Fruit fly (Drosophila melanogaster): ENCODE results near the gene Tlk.
"Not testable (repeated sequence)": the region's sequence is repeated elsewhere in the genome, so short reads cannot be mapped to it uniquely, and the experiment has no call there.

Gene Tlk

DNA sequence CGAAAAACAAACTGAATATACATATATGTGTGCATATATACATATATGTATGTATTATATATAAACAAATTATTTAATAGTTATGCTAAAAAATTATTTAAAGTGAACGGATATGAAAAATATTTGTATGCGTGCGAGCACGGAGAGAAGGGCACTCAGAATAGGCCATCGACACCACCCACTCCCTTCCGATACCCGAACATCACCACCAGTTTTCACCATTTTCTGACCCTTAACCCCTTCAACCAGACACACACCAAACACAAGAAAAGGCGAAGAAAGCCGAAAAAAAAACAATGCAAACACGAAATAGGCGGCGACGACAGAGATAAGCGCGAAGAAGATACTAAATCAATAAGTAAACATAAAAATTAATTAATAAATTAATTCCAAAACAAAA, 69.5 kb downstream of the Tlk start:
- no peak for TF ChIP-seq noc (tag; optimal IDR thresholded peaks at IDR 0.05)

DNA sequence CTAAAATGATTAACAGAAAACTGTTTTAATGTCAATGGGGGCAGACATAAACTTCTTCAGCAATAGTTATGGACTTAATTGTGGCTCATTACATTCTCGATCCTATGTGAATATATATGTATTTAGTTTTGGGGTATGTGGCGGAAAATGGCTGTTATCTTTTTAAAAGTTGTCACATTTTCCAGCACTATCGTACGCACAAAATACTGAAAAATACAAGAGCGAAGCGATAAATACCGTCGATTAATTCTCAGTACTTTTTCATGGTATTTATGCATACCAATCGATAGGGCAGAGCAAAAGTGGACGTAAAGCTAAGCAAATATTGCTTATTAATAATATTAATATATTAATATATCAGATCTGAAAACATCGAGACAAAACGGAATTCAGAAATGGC, 70.0 kb downstream of the Tlk start, which contains the start of gene HIP-R:
Gene HIP-R (plus strand): TSS at position 201 of the 400 bp plus-strand sequence.
- TF ChIP-seq noc (tag; optimal IDR thresholded peaks at IDR 0.05), result not testable (repeated sequence)

DNA sequence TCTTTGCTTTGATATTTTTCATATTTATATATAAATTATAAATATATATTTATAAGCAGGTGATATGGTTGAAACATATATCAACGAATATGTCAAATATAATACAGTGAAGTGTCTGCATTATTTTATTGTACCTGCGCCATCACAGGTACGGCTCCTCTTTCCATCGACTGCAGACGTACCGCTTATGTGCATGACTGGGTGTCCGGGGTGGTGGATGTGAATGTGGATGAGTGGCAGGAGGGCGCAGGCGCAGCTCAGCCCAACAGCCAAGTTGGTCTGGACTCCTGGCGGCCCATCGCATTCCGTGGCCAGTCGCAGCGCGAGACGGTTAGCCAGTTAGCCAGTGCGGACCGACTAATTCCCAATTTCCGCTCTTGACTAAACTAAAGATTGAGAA, 73.1 kb downstream of the Tlk start, which contains the start of gene Crg-1:
Gene Crg-1 (plus strand): TSS at position 301 of the 400 bp plus-strand sequence.
- not testable (repeated sequence) for TF ChIP-seq noc (tag; optimal IDR thresholded peaks at IDR 0.05)

DNA sequence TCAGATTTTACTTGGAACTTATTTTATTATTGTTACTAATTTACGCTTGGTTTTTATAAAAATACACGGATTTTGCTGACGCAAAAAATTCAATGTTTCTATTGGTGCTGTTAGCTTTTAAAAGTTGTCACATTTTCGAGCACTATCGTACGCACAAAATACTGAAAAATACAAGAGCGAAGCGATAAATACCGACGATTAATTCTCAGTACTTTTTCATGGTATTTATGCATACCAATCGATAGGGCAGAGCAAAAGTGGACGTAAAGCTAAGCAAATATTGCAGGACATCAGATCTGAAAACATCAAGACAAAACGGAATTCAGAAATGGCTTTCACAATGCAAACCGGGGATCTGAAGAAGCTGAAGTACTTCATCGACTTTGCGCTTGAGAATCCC, 79.1 kb downstream of the Tlk start, which contains the start of gene HIP:
Gene HIP (plus strand): TSS at position 232 of the 400 bp plus-strand sequence.
- not testable (repeated sequence) for TF ChIP-seq noc (tag; optimal IDR thresholded peaks at IDR 0.05)

DNA sequence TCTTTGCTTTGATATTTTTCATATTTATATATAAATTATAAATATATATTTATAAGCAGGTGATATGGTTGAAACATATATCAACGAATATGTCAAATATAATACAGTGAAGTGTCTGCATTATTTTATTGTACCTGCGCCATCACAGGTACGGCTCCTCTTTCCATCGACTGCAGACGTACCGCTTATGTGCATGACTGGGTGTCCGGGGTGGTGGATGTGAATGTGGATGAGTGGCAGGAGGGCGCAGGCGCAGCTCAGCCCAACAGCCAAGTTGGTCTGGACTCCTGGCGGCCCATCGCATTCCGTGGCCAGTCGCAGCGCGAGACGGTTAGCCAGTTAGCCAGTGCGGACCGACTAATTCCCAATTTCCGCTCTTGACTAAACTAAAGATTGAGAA, 82.2 kb downstream of the Tlk start, which contains the start of gene fd3F:
Gene fd3F (plus strand): TSS at position 301 of the 400 bp plus-strand sequence.
- TF ChIP-seq noc (tag; optimal IDR thresholded peaks at IDR 0.05), result not testable (repeated sequence)

DNA sequence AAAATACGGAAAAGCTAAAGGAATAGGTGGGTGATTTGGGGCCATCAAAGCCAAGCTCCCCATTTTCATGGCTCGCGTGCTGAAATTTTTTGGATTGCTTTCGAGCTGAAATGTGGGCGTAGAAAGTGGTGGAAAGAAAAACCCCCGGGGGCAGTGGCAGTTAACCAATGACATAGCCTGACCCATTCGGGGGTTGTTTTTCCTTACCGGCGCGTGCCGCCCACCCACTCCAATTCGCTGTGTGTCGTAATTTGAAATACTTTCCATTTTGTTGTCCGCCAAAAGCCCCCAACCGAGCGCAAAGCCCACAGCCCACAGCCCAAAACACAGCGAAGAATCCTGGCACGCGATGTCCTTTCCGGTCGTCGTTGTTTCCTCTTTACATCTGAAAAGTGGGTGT, 88.7 kb downstream of the Tlk start:
- TF ChIP-seq noc (tag; optimal IDR thresholded peaks at IDR 0.05), result no peak

DNA sequence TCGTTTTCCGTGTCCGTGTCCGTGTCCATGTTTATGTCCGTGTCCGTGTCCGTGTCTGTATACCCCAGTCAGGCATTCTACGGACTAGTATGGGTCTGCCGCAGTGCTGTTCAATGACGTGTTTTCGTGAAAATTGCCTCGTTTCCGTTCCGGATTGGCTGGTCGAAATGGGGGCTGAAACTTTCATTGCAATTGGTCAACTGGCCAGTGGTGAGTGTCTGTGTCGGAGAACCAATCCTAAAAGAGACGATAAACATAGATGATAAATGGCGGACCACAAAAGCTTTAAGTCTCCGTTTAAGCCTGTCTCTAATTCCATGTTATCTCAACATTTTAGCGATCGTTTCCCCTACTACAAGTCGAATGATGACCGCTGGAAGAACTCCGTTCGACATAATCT, 89.3 kb downstream of the Tlk start:
- no peak for TF ChIP-seq noc (tag; optimal IDR thresholded peaks at IDR 0.05)

DNA sequence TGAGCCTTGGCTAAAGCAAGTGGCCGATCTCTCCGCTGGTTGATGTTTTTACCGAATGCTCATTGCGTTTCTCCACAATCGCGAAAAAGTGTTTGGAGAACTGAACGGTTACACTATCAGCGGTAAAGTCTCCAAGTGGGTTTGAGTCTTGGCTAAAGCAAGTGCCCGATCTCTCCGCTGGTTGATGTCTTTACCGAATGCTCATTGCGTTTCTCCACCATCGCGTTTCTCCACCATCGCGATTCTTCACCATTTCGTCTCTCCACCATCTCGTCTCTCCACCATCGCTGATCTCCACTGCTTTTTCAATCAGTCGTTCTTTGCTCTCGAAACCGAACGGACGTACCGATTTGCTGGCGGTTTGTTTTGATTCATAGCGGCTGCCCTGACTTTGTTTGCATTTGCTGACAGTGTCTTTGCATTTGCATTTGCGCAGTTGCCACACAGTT, 91.6 kb downstream of the Tlk start, which contains the start of gene ec:
Gene ec (plus strand): TSS at position 359 of the 449 bp plus-strand sequence.
- no peak for TF ChIP-seq noc (tag; optimal IDR thresholded peaks at IDR 0.05)

DNA sequence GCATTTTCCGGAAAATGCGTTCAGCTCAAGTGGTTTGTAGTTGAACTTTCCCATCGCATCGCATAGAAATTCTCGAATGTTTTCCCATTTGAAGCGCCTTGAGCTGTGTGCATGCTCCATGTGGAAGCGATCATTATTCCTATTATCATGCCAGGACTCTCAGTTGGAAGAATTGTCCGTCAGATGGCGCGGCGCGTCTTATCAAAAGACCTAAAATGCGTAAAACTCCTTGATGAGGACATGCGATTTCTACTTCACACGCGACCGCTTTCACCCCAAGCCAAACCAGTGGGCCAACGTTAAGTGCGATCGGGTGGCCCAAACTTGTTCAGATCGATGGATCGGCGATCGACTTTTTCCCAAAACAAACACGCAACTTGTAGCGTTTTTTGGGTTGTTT, 95.9 kb downstream of the Tlk start:
- no peak for TF ChIP-seq noc (tag; optimal IDR thresholded peaks at IDR 0.05)

DNA sequence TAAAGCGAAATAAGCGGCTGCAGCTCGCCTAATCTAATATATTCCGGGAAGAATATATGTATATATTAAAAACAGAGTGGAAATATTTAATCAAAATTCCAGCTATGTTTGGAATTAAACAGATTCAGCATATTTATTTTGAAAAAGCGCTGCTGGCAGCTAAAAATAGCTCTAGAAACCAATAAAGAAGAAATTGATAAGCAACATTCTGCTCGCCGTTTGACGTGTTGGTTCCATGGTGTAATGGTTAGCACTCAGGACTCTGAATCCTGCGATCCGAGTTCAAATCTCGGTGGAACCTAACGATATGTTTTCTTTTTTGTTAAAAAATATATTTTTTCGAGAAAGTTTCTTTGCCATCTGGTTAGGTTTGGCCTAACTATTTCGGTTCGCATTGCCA, 99.7 kb downstream of the Tlk start:
- TF ChIP-seq noc (tag; optimal IDR thresholded peaks at IDR 0.05), result no peak

DNA sequence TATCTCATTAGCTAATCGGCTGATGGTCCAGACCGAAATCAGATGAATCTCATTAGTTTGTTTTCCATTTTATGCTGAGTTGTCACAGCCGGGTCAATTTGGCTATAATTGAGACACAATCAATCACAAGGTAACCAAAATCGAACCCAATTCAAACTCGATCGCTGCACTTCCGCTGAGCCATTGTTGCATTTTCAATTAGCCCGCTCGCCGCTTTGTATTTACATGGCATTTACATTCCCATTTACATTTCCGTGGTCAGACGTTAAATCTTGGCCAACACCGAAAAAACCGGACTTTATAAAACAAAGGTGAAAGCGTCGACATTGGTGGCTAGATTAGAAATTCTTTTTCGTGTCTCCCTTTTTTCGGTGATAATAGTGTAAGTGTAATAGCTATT, 105.3 kb downstream of the Tlk start:
- TF ChIP-seq noc (tag; optimal IDR thresholded peaks at IDR 0.05), result no peak

DNA sequence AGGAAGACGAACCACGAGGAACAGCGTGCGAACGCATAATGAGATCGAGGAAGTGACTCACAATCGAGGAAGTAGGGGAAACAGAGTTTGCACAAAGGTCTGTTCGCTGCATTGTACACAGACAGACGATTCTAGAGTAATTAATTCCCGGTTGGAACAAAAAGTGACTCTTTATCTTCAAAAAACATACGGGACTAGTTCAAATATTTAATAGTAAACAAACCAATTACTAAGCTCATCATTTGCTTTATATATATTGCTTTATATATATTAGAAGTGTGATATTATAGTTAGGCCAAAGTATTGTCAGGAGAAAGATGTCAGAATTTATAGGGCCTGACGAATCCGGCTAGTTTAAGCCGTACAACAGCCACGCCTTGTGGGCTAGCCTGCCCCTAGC, 108.1 kb downstream of the Tlk start, which contains the start of gene CG2901:
Gene CG2901 (plus strand): TSS at position 301 of the 400 bp plus-strand sequence.
- TF ChIP-seq noc (tag; optimal IDR thresholded peaks at IDR 0.05), result no peak

DNA sequence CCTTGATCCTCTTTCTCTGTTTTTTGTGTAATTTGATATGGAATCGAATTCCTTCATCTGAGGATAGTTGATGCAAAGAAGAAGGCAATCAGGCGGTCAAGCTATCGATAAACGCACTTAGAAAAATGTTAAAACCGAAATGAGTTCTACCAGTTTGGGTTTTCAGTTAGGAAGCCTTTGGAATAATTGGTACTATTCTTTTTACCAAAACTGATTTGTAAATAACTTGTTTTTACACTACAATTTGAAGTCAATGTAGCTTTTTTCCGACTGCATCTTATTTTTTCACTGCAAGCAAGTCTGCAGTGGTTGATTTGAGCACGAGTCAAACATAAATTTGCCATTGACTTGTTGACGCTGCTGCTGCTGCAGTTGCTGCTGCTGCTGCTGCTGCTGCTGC, 112.0 kb downstream of the Tlk start:
- TF ChIP-seq noc (tag; optimal IDR thresholded peaks at IDR 0.05), result no peak

DNA sequence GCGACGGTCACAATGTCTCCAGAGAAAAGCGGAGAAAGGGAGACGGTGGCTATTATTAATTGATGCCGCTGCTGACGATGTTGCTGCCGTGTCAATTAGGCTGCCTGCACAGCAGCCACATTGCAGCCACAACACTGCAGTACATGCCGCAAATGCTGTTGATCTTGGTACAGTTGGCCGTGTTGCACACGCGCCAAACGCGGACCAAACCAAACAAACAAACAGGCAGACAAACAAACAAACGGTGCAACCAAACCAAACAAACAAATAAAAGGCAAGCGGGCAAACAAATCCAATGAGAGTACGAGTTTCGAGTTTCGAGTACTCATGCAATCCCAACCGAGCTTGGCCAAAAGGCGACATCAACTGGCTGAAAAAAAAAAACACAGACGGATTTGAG, 112.4 kb downstream of the Tlk start:
- TF ChIP-seq noc (tag; optimal IDR thresholded peaks at IDR 0.05), result no peak

DNA sequence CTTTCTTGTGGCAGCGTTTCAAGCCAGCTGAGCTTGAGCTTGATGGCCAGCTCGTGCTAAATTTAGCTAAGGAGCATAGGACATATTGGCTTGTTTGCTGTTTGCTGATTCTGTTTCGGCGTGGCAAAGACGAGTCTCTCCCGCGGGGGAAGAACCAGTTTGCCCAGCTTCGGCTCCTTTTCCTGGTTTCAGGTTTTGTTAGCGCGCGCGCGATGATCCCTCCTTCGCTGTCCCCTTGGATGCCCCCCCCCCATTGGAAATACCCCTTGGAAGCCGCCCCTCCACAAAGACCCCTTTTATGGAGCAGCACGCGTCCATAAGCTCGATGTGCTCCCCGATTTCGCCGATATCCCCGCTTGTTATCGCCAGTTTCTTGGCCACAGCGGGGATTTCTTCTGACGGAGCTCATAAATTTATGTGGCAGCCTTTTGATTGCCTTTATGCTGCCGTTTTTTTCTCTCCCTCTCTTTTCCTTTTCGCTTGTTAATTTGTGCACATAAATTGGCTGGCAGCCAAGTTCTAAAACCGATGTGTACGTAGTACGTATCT, 113.4 kb downstream of the Tlk start:
- TF ChIP-seq noc (tag; optimal IDR thresholded peaks at IDR 0.05), result no peak

DNA sequence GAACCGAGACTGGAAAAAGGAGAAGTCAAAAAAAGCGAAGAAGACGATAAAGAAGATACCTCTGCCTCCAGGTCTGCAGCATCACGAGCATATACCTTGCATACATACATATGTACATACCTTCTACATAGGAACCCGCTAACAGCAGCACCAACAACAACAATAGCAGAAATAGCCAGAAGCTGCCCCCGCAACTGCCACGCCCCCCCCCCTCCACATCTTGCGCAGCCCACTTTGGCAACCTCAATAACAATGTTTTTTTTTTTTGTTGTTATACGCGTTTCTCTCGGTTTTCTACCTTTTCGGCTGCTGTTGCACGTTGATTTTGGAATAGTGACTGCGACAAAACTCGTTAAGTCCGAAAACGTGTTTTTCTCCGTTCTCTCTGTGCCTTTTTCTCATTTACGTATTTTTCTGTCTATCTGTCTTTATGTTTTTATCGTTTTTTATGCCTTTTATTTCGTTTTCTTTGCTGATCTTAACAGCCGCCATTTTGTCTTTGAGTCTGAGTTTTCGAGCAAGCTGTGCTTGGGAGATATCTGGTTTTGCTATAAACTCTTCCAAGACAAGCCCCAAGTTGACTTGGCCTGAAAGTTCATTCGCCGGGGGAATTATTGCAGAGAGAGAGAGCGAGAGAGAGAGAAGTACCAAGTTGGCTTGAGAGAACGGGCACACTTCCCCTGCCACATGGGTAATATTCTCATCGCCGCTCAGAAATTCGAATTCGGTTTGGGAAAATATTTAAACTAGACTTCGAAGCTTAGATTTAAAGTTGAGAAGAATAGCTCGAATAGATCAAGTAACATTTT, 115.4 kb downstream of the Tlk start:
- TF ChIP-seq noc (tag; optimal IDR thresholded peaks at IDR 0.05), result no peak

Data from whole organism, larva.